Worm (Caenorhabditis elegans): ENCODE data around the gene Y41G9A.10.

Y41G9A.10 gene

ce11 chrX:2953522-2954032, 7.2 kb upstream of the Y41G9A.10 start:
- TF ChIP-seq unc-62 (GFP tag; optimal IDR thresholded peaks at IDR 0.05), result no peak

ce11 chrX:2950234-2950633, 3.9 kb upstream of the Y41G9A.10 start:
- TF ChIP-seq unc-62 (GFP tag; optimal IDR thresholded peaks at IDR 0.05), result no peak

- no peak for TF ChIP-seq unc-62 (GFP tag; optimal IDR thresholded peaks at IDR 0.05)
Measured at ce11 chrX:2945950-2946349, 408 bp downstream of the Y41G9A.10 start.

ce11 chrX:2943611-2944010, 2.7 kb downstream of the Y41G9A.10 start:
- TF ChIP-seq unc-62 (GFP tag; optimal IDR thresholded peaks at IDR 0.05), result no peak

ce11 chrX:2942327-2942726, 4.0 kb downstream of the Y41G9A.10 start:
- no peak for TF ChIP-seq unc-62 (GFP tag; optimal IDR thresholded peaks at IDR 0.05)

- TF ChIP-seq unc-62 (GFP tag; optimal IDR thresholded peaks at IDR 0.05), result no peak
Measured at ce11 chrX:2940572-2940971, 5.8 kb downstream of the Y41G9A.10 start, which contains the start of gene pfk-1.1. Gene pfk-1.1 (plus strand): TSS chrX:2940872.

ce11 chrX:2939526-2939925, 6.8 kb downstream of the Y41G9A.10 start:
- TF ChIP-seq unc-62 (GFP tag; optimal IDR thresholded peaks at IDR 0.05), result no peak

ce11 chrX:2939085-2939484, 7.3 kb downstream of the Y41G9A.10 start:
- no peak for TF ChIP-seq unc-62 (GFP tag; optimal IDR thresholded peaks at IDR 0.05)

- no peak for TF ChIP-seq unc-62 (GFP tag; optimal IDR thresholded peaks at IDR 0.05)
Measured at ce11 chrX:2933061-2933460, 13.3 kb downstream of the Y41G9A.10 start, which contains the start of gene fard-1. Gene fard-1 (plus strand): TSS chrX:2933361.

- TF ChIP-seq unc-62 (GFP tag; optimal IDR thresholded peaks at IDR 0.05), result no peak
Measured at ce11 chrX:2931852-2932251, 14.5 kb downstream of the Y41G9A.10 start.

- TF ChIP-seq unc-62 (GFP tag; optimal IDR thresholded peaks at IDR 0.05), result no peak
Measured at ce11 chrX:2928089-2928488, 18.3 kb downstream of the Y41G9A.10 start.

- TF ChIP-seq unc-62 (GFP tag; optimal IDR thresholded peaks at IDR 0.05), result no peak
Measured at ce11 chrX:2927576-2927975, 18.8 kb downstream of the Y41G9A.10 start.

ce11 chrX:2925950-2926349, 20.4 kb downstream of the Y41G9A.10 start:
- TF ChIP-seq unc-62 (GFP tag; optimal IDR thresholded peaks at IDR 0.05), result no peak

ce11 chrX:2924438-2924837, 21.9 kb downstream of the Y41G9A.10 start:
- TF ChIP-seq unc-62 (GFP tag; optimal IDR thresholded peaks at IDR 0.05), result no peak

- no peak for TF ChIP-seq unc-62 (GFP tag; optimal IDR thresholded peaks at IDR 0.05)
Measured at ce11 chrX:2923888-2924287, 22.5 kb downstream of the Y41G9A.10 start, which contains the start of gene hst-3.2. Gene hst-3.2 (minus strand): TSS chrX:2923988.

ce11 chrX:2922602-2923203, 23.7 kb downstream of the Y41G9A.10 start:
- TF ChIP-seq unc-62 (GFP tag; optimal IDR thresholded peaks at IDR 0.05), result no peak

- TF ChIP-seq unc-62 (GFP tag; optimal IDR thresholded peaks at IDR 0.05), result no peak
Measured at ce11 chrX:2921737-2922136, 24.6 kb downstream of the Y41G9A.10 start.

ce11 chrX:2920456-2920855, 25.9 kb downstream of the Y41G9A.10 start:
- TF ChIP-seq unc-62 (GFP tag; optimal IDR thresholded peaks at IDR 0.05), result no peak

Data from whole organism, dauer.